Worm (Caenorhabditis elegans) whole organism, young adult: ENCODE results near the gene ZK643.2.

ENCODE experiments used
- B0336.3 ChIP-seq: fragments of 200-800 bp; sonication (Bioruptor generic); IDR thresholded peaks from 2 replicates; pipeline ENCODE4 v1.3.6; 2022; ENCODE audit warnings: missing genetic modification characterization, missing compliant biosample characterization
- F10E7.11 ChIP-seq: sonication (generic microtip); optimal IDR thresholded peaks from 2 replicates; lab custom pipeline; 2017; ENCODE audit warnings: mild to moderate bottlenecking, missing genetic modification characterization, moderate library complexity, missing compliant biosample characterization
- T26A5.8 ChIP-seq: sonication (generic microtip); optimal IDR thresholded peaks from 2 replicates; lab custom pipeline; 2016; ENCODE audit warnings: missing genetic modification characterization, missing compliant biosample characterization
- Y79H2A.3 ChIP-seq: fragments of 200-800 bp; sonication (Bioruptor generic); conservative IDR thresholded peaks from 2 replicates; pipeline ENCODE4 v1.3.6; 2022; ENCODE audit warnings: missing genetic modification reagents, missing genetic modification characterization, missing compliant biosample characterization
- dpl-1 ChIP-seq: fragments of 150-350 bp; optimal IDR thresholded peaks from 2 replicates; lab custom pipeline; 2014; ENCODE audit warnings: missing biosample characterization, missing genetic modification reagents, missing genetic modification characterization
- him-1 ChIP-seq: sonication (generic microtip); optimal IDR thresholded peaks from 2 replicates; lab custom pipeline; 2016; ENCODE audit warnings: missing genotype, missing genetic modification reagents, missing genetic modification characterization, missing compliant biosample characterization
- hmg-1.2 ChIP-seq: fragments of 200-800 bp; sonication (Bioruptor generic); IDR thresholded peaks from 2 replicates; pipeline ENCODE4 v1.3.6; 2022; ENCODE audit warnings: missing genetic modification reagents, missing genetic modification characterization, missing compliant biosample characterization
- unc-130 ChIP-seq: sonication (generic microtip); optimal IDR thresholded peaks from 2 replicates; lab custom pipeline; 2016; ENCODE audit warnings: missing genetic modification reagents, missing genetic modification characterization, missing compliant biosample characterization
- unc-62 ChIP-seq: fragments of 150-350 bp; optimal IDR thresholded peaks from 2 replicates; lab custom pipeline; 2014; ENCODE audit warnings: missing biosample characterization, missing genetic modification reagents, missing genetic modification characterization
- ztf-28 ChIP-seq: fragments of 200-800 bp; sonication (Bioruptor generic); IDR thresholded peaks from 2 replicates; pipeline ENCODE4 v1.3.6; 2022; ENCODE audit warnings: missing genetic modification reagents, missing genetic modification characterization, missing compliant biosample characterization
- ztf-3 ChIP-seq: fragments of 200-800 bp; sonication (Bioruptor generic); optimal IDR thresholded peaks from 2 replicates; lab custom pipeline; 2018; ENCODE audit warnings: mild to moderate bottlenecking, missing genetic modification characterization, missing compliant biosample characterization

ce11 chrIII:8911598-8912194 lies 44.6 kb upstream of the ZK643.2 start, which contains the start of gene tpk-1:
- TF ChIP-seq unc-130 (GFP tag; lab: Kevin White, UChicago) (no peak), ztf-28 (GFP tag; lab: Robert Waterston, UW) (no peak), dpl-1 (GFP tag; lab: Kevin White, UChicago) (no peak), B0336.3 (no peak), hmg-1.2 (GFP tag; lab: Robert Waterston, UW) (no peak), him-1 (tag; lab: Kevin White, UChicago) (no peak), Y79H2A.3 (GFP tag; lab: Robert Waterston, UW) (no peak), unc-62 (GFP tag; lab: Kevin White, UChicago) (no peak), F10E7.11 (tag; lab: Kevin White, UChicago) (no peak), ztf-3 (GFP tag; lab: Kevin White, UChicago) (no peak), T26A5.8 (no peak)
